Worm (Caenorhabditis elegans) whole organism, L2 larva: ENCODE results near the gene B0524.3.
A peak's percentile ranks its signal among the peaks of the same experiment; 100 is the strongest.

Experiments used
- C34F6.9 ChIP-seq: fragments of 150-350 bp; optimal IDR thresholded peaks from 2 replicates; lab custom pipeline; 2014; ENCODE audit warnings: missing biosample characterization, missing genetic modification characterization
- F13H6.1 ChIP-seq: sonication (generic microtip); optimal IDR thresholded peaks from 2 replicates; lab custom pipeline; 2016; ENCODE audit warnings: missing genetic modification characterization, missing compliant biosample characterization
- R02D3.7 ChIP-seq: fragments of 150-350 bp; optimal IDR thresholded peaks from 2 replicates; lab custom pipeline; 2014; ENCODE audit warnings: missing biosample characterization, missing genetic modification characterization
- Y55F3AM.14 ChIP-seq: fragments of 200-800 bp; sonication (Bioruptor generic); optimal IDR thresholded peaks from 2 replicates; lab custom pipeline; 2018; ENCODE audit warnings: mild to moderate bottlenecking, missing genetic modification characterization, missing compliant biosample characterization
- ZK546.5 ChIP-seq: sonication (generic microtip); optimal IDR thresholded peaks from 2 replicates; lab custom pipeline; 2017; ENCODE audit warnings: missing biosample characterization, missing genetic modification characterization
- aly-2 ChIP-seq: fragments of 150-350 bp; optimal IDR thresholded peaks from 2 replicates; lab custom pipeline; 2014; ENCODE audit warnings: missing biosample characterization, missing genetic modification characterization
- ama-1 ChIP-seq: fragments of 150-350 bp; optimal IDR thresholded peaks from 2 replicates; lab custom pipeline; 2018; ENCODE audit warnings: inconsistent platforms
- blmp-1 ChIP-seq: sonication (generic microtip); optimal IDR thresholded peaks from 2 replicates; lab custom pipeline; 2017; ENCODE audit warnings: missing genetic modification characterization, mild to moderate bottlenecking, missing compliant biosample characterization, antibody characterized with exemption, moderate library complexity; ENCODE audit not compliant: insufficient read depth
- ceh-16 ChIP-seq: fragments of 150-350 bp; optimal IDR thresholded peaks from 2 replicates; lab custom pipeline; 2014; ENCODE audit warnings: missing biosample characterization, missing genetic modification characterization
- ceh-82 ChIP-seq: fragments of 150-350 bp; optimal IDR thresholded peaks from 2 replicates; lab custom pipeline; 2014; ENCODE audit warnings: missing biosample characterization, missing genetic modification characterization
- crh-2 ChIP-seq: sonication (generic microtip); optimal IDR thresholded peaks from 2 replicates; lab custom pipeline; 2017; ENCODE audit warnings: missing biosample characterization, missing genetic modification characterization
- egl-27 ChIP-seq: sonication (generic microtip); optimal IDR thresholded peaks from 3 replicates; lab custom pipeline; 2017; ENCODE audit warnings: missing biosample characterization, missing genetic modification reagents, missing genetic modification characterization
- elt-1 ChIP-seq: fragments of 150-350 bp; optimal IDR thresholded peaks from 2 replicates; lab custom pipeline; 2014; ENCODE audit warnings: missing biosample characterization, missing genetic modification characterization
- fos-1 ChIP-seq: fragments of 150-350 bp; optimal IDR thresholded peaks from 2 replicates; lab custom pipeline; 2014; ENCODE audit warnings: missing biosample characterization, missing genetic modification characterization
- gmeb-1 ChIP-seq: fragments of 150-350 bp; optimal IDR thresholded peaks from 2 replicates; lab custom pipeline; 2014; ENCODE audit warnings: missing biosample characterization, missing genetic modification characterization
- lin-13 ChIP-seq: fragments of 150-350 bp; optimal IDR thresholded peaks from 2 replicates; lab custom pipeline; 2014; ENCODE audit warnings: missing biosample characterization, missing genetic modification reagents, missing genetic modification characterization
- lin-39 ChIP-seq: fragments of 150-350 bp; optimal IDR thresholded peaks from 2 replicates; lab custom pipeline; 2014; ENCODE audit warnings: missing biosample characterization, missing genetic modification reagents, missing genetic modification characterization
- lsy-2 ChIP-seq, 2 experiments: fragments of 150-350 bp in 1 of 2; sonication (generic microtip) in 1 of 2; optimal IDR thresholded peaks; 2 replicates each; lab custom pipeline; 2014 to 2017; ENCODE audit warnings: missing biosample characterization in 2 of 2, missing genetic modification characterization in 2 of 2
- mab-5 ChIP-seq: fragments of 150-350 bp; optimal IDR thresholded peaks from 2 replicates; lab custom pipeline; 2014; ENCODE audit warnings: missing biosample characterization, missing genetic modification characterization
- mbf-1 ChIP-seq: sonication (generic microtip); optimal IDR thresholded peaks from 2 replicates; lab custom pipeline; 2017; ENCODE audit warnings: missing biosample characterization, missing genetic modification characterization
- mdl-1 ChIP-seq, 2 experiments: fragments of 150-350 bp in 1 of 2; sonication (generic microtip) in 1 of 2; optimal IDR thresholded peaks; 2 replicates each; lab custom pipeline; 2017; ENCODE audit warnings: missing biosample characterization in 2 of 2, missing genetic modification characterization in 2 of 2
- nhr-10 ChIP-seq: sonication (generic microtip); optimal IDR thresholded peaks from 2 replicates; lab custom pipeline; 2017; ENCODE audit warnings: missing biosample characterization, missing genetic modification characterization
- nhr-12 ChIP-seq: fragments of 150-350 bp; optimal IDR thresholded peaks from 2 replicates; lab custom pipeline; 2014; ENCODE audit warnings: missing biosample characterization, missing genetic modification characterization
- nhr-129 ChIP-seq: fragments of 150-350 bp; optimal IDR thresholded peaks from 2 replicates; lab custom pipeline; 2014; ENCODE audit warnings: missing biosample characterization, missing genetic modification characterization
- nhr-21 ChIP-seq: fragments of 150-350 bp; optimal IDR thresholded peaks from 2 replicates; lab custom pipeline; 2014; ENCODE audit warnings: missing biosample characterization, missing genetic modification characterization
- nhr-23 ChIP-seq: fragments of 150-350 bp; optimal IDR thresholded peaks from 2 replicates; lab custom pipeline; 2014; ENCODE audit warnings: missing biosample characterization, missing genetic modification reagents, missing genetic modification characterization
- nhr-237 ChIP-seq: fragments of 150-350 bp; optimal IDR thresholded peaks from 2 replicates; lab custom pipeline; 2014; ENCODE audit warnings: missing biosample characterization, missing genetic modification characterization
- nhr-25 ChIP-seq: fragments of 150-350 bp; sonication (generic microtip); optimal IDR thresholded peaks from 3 replicates; lab custom pipeline; 2014; ENCODE audit warnings: missing biosample characterization, missing genetic modification characterization
- nhr-6 ChIP-seq: fragments of 150-350 bp; optimal IDR thresholded peaks from 2 replicates; lab custom pipeline; 2014; ENCODE audit warnings: missing biosample characterization, missing genetic modification characterization
- nhr-77 ChIP-seq: fragments of 150-350 bp; optimal IDR thresholded peaks from 2 replicates; lab custom pipeline; 2014; ENCODE audit warnings: missing biosample characterization, missing genetic modification characterization
- peb-1 ChIP-seq: fragments of 150-350 bp; optimal IDR thresholded peaks from 2 replicates; lab custom pipeline; 2014; ENCODE audit warnings: missing biosample characterization, missing genetic modification characterization
- sem-4 ChIP-seq: fragments of 150-350 bp; optimal IDR thresholded peaks from 2 replicates; lab custom pipeline; 2014; ENCODE audit warnings: missing biosample characterization, missing genetic modification reagents, missing genetic modification characterization
- skn-1 ChIP-seq: sonication (generic microtip); optimal IDR thresholded peaks from 2 replicates; lab custom pipeline; 2017; ENCODE audit warnings: missing biosample characterization, missing genetic modification characterization
- sma-3 ChIP-seq: sonication (generic microtip); optimal IDR thresholded peaks from 2 replicates; lab custom pipeline; 2016; ENCODE audit warnings: missing genetic modification reagents, missing genetic modification characterization, missing compliant biosample characterization
- sma-9 ChIP-seq, 2 experiments: fragments of 150-350 bp in 1 of 2; sonication (generic microtip) in 1 of 2; optimal IDR thresholded peaks; 2 replicates each; lab custom pipeline; 2014 to 2016; ENCODE audit warnings: missing genetic modification characterization in 2 of 2, mild to moderate bottlenecking in 1 of 2, missing biosample characterization in 1 of 2, missing compliant biosample characterization in 1 of 2, missing genetic modification reagents in 1 of 2, moderate library complexity in 1 of 2
- snpc-4 ChIP-seq: fragments of 150-350 bp; optimal IDR thresholded peaks from 2 replicates; lab custom pipeline; 2014; ENCODE audit warnings: missing biosample characterization, missing genetic modification characterization
- unc-39 ChIP-seq: fragments of 150-350 bp; optimal IDR thresholded peaks from 2 replicates; lab custom pipeline; 2014; ENCODE audit warnings: missing biosample characterization, missing genetic modification characterization
- unc-55 ChIP-seq: fragments of 150-350 bp; sonication (generic microtip); optimal IDR thresholded peaks from 3 replicates; lab custom pipeline; 2014; ENCODE audit warnings: missing biosample characterization, missing genetic modification reagents, missing genetic modification characterization
- unc-62 ChIP-seq: fragments of 150-350 bp; optimal IDR thresholded peaks from 2 replicates; lab custom pipeline; 2014; ENCODE audit warnings: missing biosample characterization, missing genetic modification reagents, missing genetic modification characterization
- zag-1 ChIP-seq: fragments of 150-350 bp; optimal IDR thresholded peaks from 2 replicates; lab custom pipeline; 2014; ENCODE audit warnings: missing biosample characterization, missing genetic modification characterization
- ztf-11 ChIP-seq: sonication (generic microtip); optimal IDR thresholded peaks from 2 replicates; lab custom pipeline; 2017; ENCODE audit warnings: missing biosample characterization, missing genetic modification characterization

Gene B0524.3

ce11 chrIII:1903966-1904365 is 16.5 kb downstream of the B0524.3 start:
- TF ChIP-seq fos-1 (tag; lab: Kevin White, UChicago), result no peak
- TF ChIP-seq mbf-1 (tag; lab: Kevin White, UChicago), result no peak
- TF ChIP-seq nhr-129 (tag; lab: Kevin White, UChicago), result no peak
- no peak for TF ChIP-seq nhr-77 (tag; lab: Kevin White, UChicago)
- no peak for TF ChIP-seq snpc-4 (tag; lab: Kevin White, UChicago)

DNA sequence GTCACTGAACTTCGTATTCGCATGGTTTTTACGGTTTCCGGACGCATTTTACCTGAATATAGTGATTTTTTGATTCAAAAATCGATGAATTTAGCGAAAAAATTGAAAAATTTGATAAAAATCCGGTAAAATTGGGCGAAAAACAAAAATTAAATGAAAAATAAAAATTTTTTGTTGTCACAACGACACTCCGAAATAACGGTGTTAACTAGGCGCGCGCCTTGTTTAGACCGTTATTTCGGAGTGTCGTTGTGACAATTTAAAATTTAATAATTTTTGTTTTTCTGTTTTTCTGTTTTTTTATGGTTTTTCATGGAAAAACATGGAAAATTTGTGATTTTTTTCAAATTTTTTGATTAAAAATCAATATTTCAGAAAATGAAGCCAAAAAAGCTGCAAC is 18.1 kb downstream of the B0524.3 start, which contains the start of the genes B0524.6 and pqn-41:
Gene B0524.6 (minus strand): TSS at position 52 of the 400 bp plus-strand sequence.
Gene pqn-41 (plus strand): TSS at position 370 of the 400 bp plus-strand sequence.
- TF ChIP-seq nhr-23 (no peak), sma-9 (GFP tag; optimal IDR thresholded peaks at IDR 0.05; lab: Kevin White, UChicago) (no peak), sma-9 (tag; optimal IDR thresholded peaks at IDR 0.05; lab: Kevin White, UChicago) (no peak), egl-27 (tag; lab: Kevin White, UChicago) (no peak), crh-2 (peak; percentile 37), F13H6.1 (tag; lab: Kevin White, UChicago) (peak; percentile 43), gmeb-1 (tag; lab: Kevin White, UChicago) (peak; percentile 70), fos-1 (tag; lab: Kevin White, UChicago) (peak; percentile 5), unc-55 (peak; percentile 91), nhr-21 (tag; lab: Kevin White, UChicago) (no peak), lin-13 (GFP tag; lab: Kevin White, UChicago) (peak; percentile 71), C34F6.9 (tag; lab: Kevin White, UChicago) (peak; percentile 74), nhr-25 (tag; lab: Kevin White, UChicago) (peak; percentile 18), sem-4 (tag; lab: Kevin White, UChicago) (peak; percentile 32), sma-3 (GFP tag; lab: Kevin White, UChicago) (no peak), ZK546.5 (tag; lab: Kevin White, UChicago) (no peak), lsy-2 (tag; optimal IDR thresholded peaks at IDR 0.05; lab: Kevin White, UChicago) (peak in 1 of 2 experiments; percentile 86), mab-5 (tag; lab: Kevin White, UChicago) (no peak), aly-2 (tag; lab: Kevin White, UChicago) (no peak)

DNA sequence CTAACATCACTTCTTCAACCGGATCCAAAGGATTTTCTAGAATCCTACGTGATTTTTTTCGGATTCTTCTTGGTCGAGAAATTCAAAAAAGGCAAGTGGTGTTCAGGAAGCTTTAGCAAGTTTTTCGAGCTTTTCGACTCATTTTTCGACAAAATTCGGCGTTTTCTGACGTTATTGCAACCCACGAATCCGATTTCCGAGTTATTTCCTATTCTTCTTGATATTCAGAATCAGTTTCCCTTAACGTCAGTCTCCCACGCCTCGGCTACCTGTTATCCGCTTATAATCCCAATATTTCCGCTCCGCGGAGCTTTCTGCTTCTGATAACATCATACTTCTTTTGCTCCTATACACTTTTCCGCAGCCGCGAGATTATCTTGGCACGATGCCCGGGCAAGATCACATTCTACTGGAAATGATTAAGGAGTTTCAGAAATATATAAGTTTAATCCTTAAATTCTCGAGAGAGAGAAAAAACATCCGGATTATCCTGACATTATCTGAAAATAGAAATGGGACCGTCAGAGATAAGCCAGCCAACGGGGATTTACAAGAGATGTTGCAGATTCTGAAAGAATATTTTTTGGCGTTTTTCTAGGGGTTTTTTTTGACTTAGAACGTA is 31.0 kb downstream of the B0524.3 start:
- TF ChIP-seq ama-1 (no peak), sem-4 (tag; lab: Kevin White, UChicago) (no peak), crh-2 (no peak), ztf-11 (tag; lab: Kevin White, UChicago) (no peak), elt-1 (tag; lab: Kevin White, UChicago) (no peak), ceh-16 (tag; lab: Kevin White, UChicago) (no peak)

ce11 chrIII:1921136-1921680 is 33.8 kb downstream of the B0524.3 start:
- TF ChIP-seq nhr-77 (tag; lab: Kevin White, UChicago) (no peak), unc-55 (peak; percentile 92), peb-1 (tag; lab: Kevin White, UChicago) (no peak), ceh-82 (peak; percentile 57), blmp-1 (tag; lab: Kevin White, UChicago) (peak; percentile 81), lin-13 (GFP tag; lab: Kevin White, UChicago) (peak; percentile 83), zag-1 (peak; percentile 85), mbf-1 (tag; lab: Kevin White, UChicago) (peak; percentile 1), F13H6.1 (tag; lab: Kevin White, UChicago) (peak; percentile 100), nhr-10 (tag; lab: Kevin White, UChicago) (peak; percentile 73), egl-27 (tag; lab: Kevin White, UChicago) (peak; percentile 100), snpc-4 (tag; lab: Kevin White, UChicago) (peak; percentile 86), nhr-12 (tag; lab: Kevin White, UChicago) (no peak), ceh-16 (tag; lab: Kevin White, UChicago) (peak; percentile 85), sma-9 (GFP tag; optimal IDR thresholded peaks at IDR 0.05; lab: Kevin White, UChicago) (peak; percentile 100), sma-9 (tag; optimal IDR thresholded peaks at IDR 0.05; lab: Kevin White, UChicago) (peak; percentile 98), nhr-6 (tag; lab: Kevin White, UChicago) (peak; percentile 86), unc-39 (tag; lab: Kevin White, UChicago) (no peak), gmeb-1 (tag; lab: Kevin White, UChicago) (peak; percentile 80), nhr-25 (tag; lab: Kevin White, UChicago) (peak; percentile 97), lin-39 (no peak), elt-1 (tag; lab: Kevin White, UChicago) (peak; percentile 13), C34F6.9 (tag; lab: Kevin White, UChicago) (peak; percentile 85), fos-1 (tag; lab: Kevin White, UChicago) (peak; percentile 82), lsy-2 (tag; optimal IDR thresholded peaks at IDR 0.05; lab: Kevin White, UChicago) (peak; percentile 71 to 92), nhr-237 (tag; lab: Kevin White, UChicago) (peak; percentile 74), mab-5 (tag; lab: Kevin White, UChicago) (peak; percentile 95), sem-4 (tag; lab: Kevin White, UChicago) (peak; percentile 94), ama-1 (peak; percentile 62), Y55F3AM.14 (GFP tag; lab: Kevin White, UChicago) (peak; percentile 99), skn-1 (no peak), R02D3.7 (tag; lab: Kevin White, UChicago) (peak; percentile 31), unc-62 (GFP tag; lab: Kevin White, UChicago) (peak; percentile 48), nhr-23 (no peak), aly-2 (tag; lab: Kevin White, UChicago) (no peak), nhr-21 (tag; lab: Kevin White, UChicago) (peak; percentile 98), nhr-129 (tag; lab: Kevin White, UChicago) (peak; percentile 88), mdl-1 (tag; optimal IDR thresholded peaks at IDR 0.05; lab: Kevin White, UChicago) (peak; percentile 96)
